Worm (Caenorhabditis elegans) whole organism, L1 larva: ENCODE results near the gene fig-1.
A peak's percentile ranks its signal among the peaks of the same experiment; 100 is the strongest.

Experiments used
- ceh-82 ChIP-seq, 3 experiments: fragments of 150-350 bp in 1 of 3; sonication (generic microtip) in 2 of 3; optimal IDR thresholded peaks; 2 replicates each; lab custom pipeline; 2014 to 2017; ENCODE audit warnings: missing biosample characterization in 3 of 3, missing genetic modification characterization in 3 of 3
- ets-5 ChIP-seq: fragments of 200-800 bp; sonication (Bioruptor generic); IDR thresholded peaks from 2 replicates; pipeline ENCODE4 v1.3.6; 2022; ENCODE audit warnings: missing genetic modification characterization, missing compliant biosample characterization
- snpc-4 ChIP-seq: fragments of 150-350 bp; optimal IDR thresholded peaks from 2 replicates; lab custom pipeline; 2014; ENCODE audit warnings: missing biosample characterization, missing genetic modification characterization

DNA sequence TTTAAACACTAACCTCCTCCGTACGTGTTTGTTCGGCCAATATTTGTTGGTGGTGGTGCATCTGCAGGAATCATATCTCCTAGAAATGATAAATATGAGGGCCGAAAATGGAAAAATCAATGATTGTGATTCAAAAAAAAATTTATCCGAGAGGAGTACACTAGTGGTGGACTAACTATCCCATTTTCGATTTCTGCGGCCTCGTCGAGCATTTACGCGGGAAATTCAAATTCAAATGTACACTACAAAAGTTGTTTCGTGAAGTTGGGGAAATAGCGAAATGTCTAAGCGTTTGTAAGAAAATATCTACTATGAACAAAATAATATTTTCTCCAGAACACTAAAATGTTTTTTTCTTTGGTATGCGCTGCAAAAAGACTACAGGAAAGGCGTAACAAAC lies 48.3 kb upstream of the fig-1 start:
- TF ChIP-seq ceh-82 (tag; optimal IDR thresholded peaks at IDR 0.05; lab: Kevin White, UChicago) (peak; percentile 14 to 53 (median 18)), ets-5 (GFP tag; lab: Robert Waterston, UW) (no peak), snpc-4 (tag; lab: Kevin White, UChicago) (peak; percentile 22)
